Worm (Caenorhabditis elegans): ENCODE data around the gene lgc-46.

Gene lgc-46

ce11 chrIII:1169622-1170021 is 33.8 kb upstream of the lgc-46 start:
- TF ChIP-seq elt-1 (tag; optimal IDR thresholded peaks at IDR 0.05): no peak
- TF ChIP-seq ztf-1 (GFP tag; conservative IDR thresholded peaks at IDR 0.05): no peak

DNA sequence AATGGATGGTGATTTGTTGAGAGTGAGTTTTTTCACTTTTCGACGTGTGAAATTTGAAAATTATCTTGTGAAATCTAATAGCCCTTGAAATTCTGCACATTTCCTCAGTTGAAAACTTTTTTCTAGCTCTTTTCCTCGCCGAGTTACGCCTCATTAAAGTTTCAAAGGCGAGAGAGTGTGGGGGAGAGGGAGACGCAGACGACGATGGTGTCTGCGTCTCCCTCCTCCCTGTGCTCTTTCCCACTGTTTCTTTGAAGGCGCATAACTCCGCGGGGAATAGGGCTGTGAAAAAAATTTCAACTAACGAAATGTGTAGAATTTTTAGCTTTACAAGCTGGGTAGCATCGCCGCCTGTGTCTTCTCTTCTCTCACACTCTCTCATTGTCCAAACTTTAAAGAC is 30.6 kb upstream of the lgc-46 start:
- TF ChIP-seq lin-39 (tag; optimal IDR thresholded peaks at IDR 0.05): no peak
- TF ChIP-seq nhr-12 (tag; optimal IDR thresholded peaks at IDR 0.05): no peak
- no peak for TF ChIP-seq lsy-2 (tag; optimal IDR thresholded peaks at IDR 0.05)
- TF ChIP-seq nhr-21 (tag; optimal IDR thresholded peaks at IDR 0.05): no peak
- TF ChIP-seq nhr-77 (tag; optimal IDR thresholded peaks at IDR 0.05): no peak
- TF ChIP-seq alr-1 (tag; optimal IDR thresholded peaks at IDR 0.05): no peak
- TF ChIP-seq nhr-23 (tag; optimal IDR thresholded peaks at IDR 0.05): no peak
- no peak for TF ChIP-seq unc-39 (tag; optimal IDR thresholded peaks at IDR 0.05)
- TF ChIP-seq F13H6.1 (tag; optimal IDR thresholded peaks at IDR 0.05): no peak
- TF ChIP-seq nhr-6 (tag; optimal IDR thresholded peaks at IDR 0.05): no peak
- TF ChIP-seq blmp-1 (tag; optimal IDR thresholded peaks at IDR 0.05; ENCODE audit: insufficient read depth): no peak
- no peak for TF ChIP-seq nhr-10 (tag; optimal IDR thresholded peaks at IDR 0.05)

- TF ChIP-seq sma-9 (GFP tag; optimal IDR thresholded peaks at IDR 0.05): no peak
- TF ChIP-seq sma-9 (tag; optimal IDR thresholded peaks at IDR 0.05): no peak
- TF ChIP-seq ama-1 (optimal IDR thresholded peaks at IDR 0.05): no peak
- TF ChIP-seq ZK546.5 (tag; optimal IDR thresholded peaks at IDR 0.05): no peak
- TF ChIP-seq sem-4 (tag; optimal IDR thresholded peaks at IDR 0.05): no peak
- TF ChIP-seq blmp-1 (tag; optimal IDR thresholded peaks at IDR 0.05; ENCODE audit: insufficient read depth): no peak
- TF ChIP-seq nhr-77 (tag; optimal IDR thresholded peaks at IDR 0.05): no peak
- no peak for TF ChIP-seq fos-1 (tag; optimal IDR thresholded peaks at IDR 0.05)
Observed at ce11 chrIII:1164668-1165067, 28.8 kb upstream of the lgc-46 start.

- TF ChIP-seq nhr-25 (tag; optimal IDR thresholded peaks at IDR 0.05) (no peak), nhr-12 (tag; optimal IDR thresholded peaks at IDR 0.05) (no peak), fos-1 (tag; optimal IDR thresholded peaks at IDR 0.05) (no peak), mab-5 (tag; optimal IDR thresholded peaks at IDR 0.05) (no peak), mbf-1 (tag; optimal IDR thresholded peaks at IDR 0.05) (no peak), nhr-23 (tag; optimal IDR thresholded peaks at IDR 0.05) (no peak), elt-3 (tag; optimal IDR thresholded peaks at IDR 0.05) (no peak), elt-1 (tag; optimal IDR thresholded peaks at IDR 0.05) (no peak), dmd-4 (tag; optimal IDR thresholded peaks at IDR 0.05) (no peak)
Observed at ce11 chrIII:1163203-1163602, 27.4 kb upstream of the lgc-46 start.

- no peak for TF ChIP-seq lin-13 (GFP tag; optimal IDR thresholded peaks at IDR 0.05)
- TF ChIP-seq ceh-82 (tag; optimal IDR thresholded peaks at IDR 0.05): no peak
- TF ChIP-seq gmeb-1 (tag; optimal IDR thresholded peaks at IDR 0.05): no peak
Observed at ce11 chrIII:1161946-1162345, 26.1 kb upstream of the lgc-46 start.

DNA sequence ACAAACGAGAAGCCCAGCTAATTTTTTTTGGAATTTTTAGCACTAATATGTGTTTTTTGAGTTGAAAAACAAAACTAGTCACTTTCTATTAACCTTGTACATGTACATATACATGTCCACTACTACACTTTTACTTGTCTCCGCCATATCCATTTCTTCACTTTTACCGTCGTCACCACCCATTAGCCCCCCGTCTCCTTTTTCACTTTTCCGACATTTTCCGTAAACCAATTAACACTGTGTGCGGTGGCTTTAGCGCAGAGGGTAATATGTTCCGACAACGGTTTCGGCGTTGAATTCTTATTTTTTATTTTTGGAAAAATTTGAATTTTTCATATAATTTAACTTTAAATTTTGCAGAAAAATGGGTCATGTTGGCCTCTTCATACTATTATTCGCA is 15.9 kb upstream of the lgc-46 start, which contains the start of gene cdh-12:
Gene cdh-12 (plus strand): TSS at position 365 of the 400 bp plus-strand sequence.
- TF ChIP-seq egl-27 (tag; optimal IDR thresholded peaks at IDR 0.05) (no peak), sma-3 (GFP tag; optimal IDR thresholded peaks at IDR 0.05) (no peak), R02D3.7 (tag; optimal IDR thresholded peaks at IDR 0.05) (no peak), Y55F3AM.14 (GFP tag; optimal IDR thresholded peaks at IDR 0.05) (no peak), lin-13 (GFP tag; optimal IDR thresholded peaks at IDR 0.05) (no peak), unc-55 (GFP tag; optimal IDR thresholded peaks at IDR 0.05) (no peak), nhr-237 (tag; optimal IDR thresholded peaks at IDR 0.05) (no peak)

ce11 chrIII:1149472-1149871 is 13.6 kb upstream of the lgc-46 start:
- no peak for TF ChIP-seq nhr-77 (tag; optimal IDR thresholded peaks at IDR 0.05)
- TF ChIP-seq aly-2 (tag; optimal IDR thresholded peaks at IDR 0.05): no peak
- no peak for TF ChIP-seq nhr-11 (tag; optimal IDR thresholded peaks at IDR 0.05)
- TF ChIP-seq nhr-10 (tag; optimal IDR thresholded peaks at IDR 0.05): no peak
- no peak for TF ChIP-seq R02D3.7 (tag; optimal IDR thresholded peaks at IDR 0.05)
- no peak for TF ChIP-seq nhr-25 (tag; optimal IDR thresholded peaks at IDR 0.05)
- no peak for TF ChIP-seq zag-1 (tag; optimal IDR thresholded peaks at IDR 0.05)
- no peak for TF ChIP-seq nhr-237 (tag; optimal IDR thresholded peaks at IDR 0.05)
- TF ChIP-seq unc-39 (tag; optimal IDR thresholded peaks at IDR 0.05): no peak
